Fruit fly (Drosophila melanogaster) whole organism, adult: Measurements from ENCODE around the gene Nup35.

Experiments used
- CG11617 ChIP-seq: fragments of 200-800 bp; sonication (Bioruptor generic); optimal IDR thresholded peaks from 2 replicates; lab custom pipeline; 2017; ENCODE audit warnings: mild to moderate bottlenecking, missing biosample characterization, missing genetic modification reagents, missing genetic modification characterization
- CG14711 ChIP-seq: fragments of 200-800 bp; sonication (Bioruptor generic); optimal IDR thresholded peaks from 2 replicates; lab custom pipeline; 2018; ENCODE audit warnings: missing biosample characterization, mild to moderate bottlenecking, missing genetic modification characterization, moderate library complexity
- CG1620 ChIP-seq: fragments of 200-800 bp; sonication (Bioruptor generic); optimal IDR thresholded peaks from 2 replicates; lab custom pipeline; 2016; ENCODE audit warnings: missing biosample characterization, missing genetic modification characterization
- CG7045 ChIP-seq: fragments of 200-800 bp; sonication (Bioruptor generic); optimal IDR thresholded peaks from 2 replicates; lab custom pipeline; 2017; ENCODE audit warnings: missing biosample characterization, mild to moderate bottlenecking, missing genetic modification characterization
- Clk ChIP-seq: fragments of 200-800 bp; sonication (Bioruptor generic); optimal IDR thresholded peaks from 2 replicates; lab custom pipeline; 2017; ENCODE audit warnings: missing biosample characterization, missing genetic modification characterization
- Mnt ChIP-seq: fragments of 200-800 bp; sonication (Bioruptor generic); optimal IDR thresholded peaks from 2 replicates; lab custom pipeline; 2016; ENCODE audit warnings: missing biosample characterization, mild to moderate bottlenecking, missing genetic modification characterization
- bab1 ChIP-seq: fragments of 200-800 bp; sonication (Bioruptor generic); optimal IDR thresholded peaks from 3 replicates; lab custom pipeline; 2019; ENCODE audit warnings: missing biosample characterization, mild to moderate bottlenecking, missing genetic modification characterization, moderate library complexity
- cic ChIP-seq: fragments of 200-800 bp; sonication (Bioruptor generic); optimal IDR thresholded peaks from 2 replicates; lab custom pipeline; 2017; ENCODE audit warnings: missing biosample characterization, mild to moderate bottlenecking, missing genetic modification characterization, moderate library complexity
- cnc ChIP-seq, 2 experiments: fragments of >200 bp; optimal IDR thresholded peaks; 2 replicates each; lab custom pipeline; 2017
- kay ChIP-seq: fragments of 200-800 bp; sonication (Bioruptor generic); peaks from one replicate; lab custom pipeline; 2016; ENCODE audit warnings: missing biosample characterization, missing genetic modification characterization, borderline replicate concordance
- ovo ChIP-seq: fragments of 200-800 bp; sonication (Bioruptor generic); optimal IDR thresholded peaks from 2 replicates; lab custom pipeline; 2016; ENCODE audit warnings: missing biosample characterization, missing genetic modification characterization
- pad ChIP-seq: fragments of 200-800 bp; sonication (Bioruptor generic); optimal IDR thresholded peaks from 3 replicates; lab custom pipeline; 2017; ENCODE audit warnings: missing biosample characterization, missing genetic modification characterization, mild to moderate bottlenecking, moderate library complexity, missing genetic modification reagents

DNA sequence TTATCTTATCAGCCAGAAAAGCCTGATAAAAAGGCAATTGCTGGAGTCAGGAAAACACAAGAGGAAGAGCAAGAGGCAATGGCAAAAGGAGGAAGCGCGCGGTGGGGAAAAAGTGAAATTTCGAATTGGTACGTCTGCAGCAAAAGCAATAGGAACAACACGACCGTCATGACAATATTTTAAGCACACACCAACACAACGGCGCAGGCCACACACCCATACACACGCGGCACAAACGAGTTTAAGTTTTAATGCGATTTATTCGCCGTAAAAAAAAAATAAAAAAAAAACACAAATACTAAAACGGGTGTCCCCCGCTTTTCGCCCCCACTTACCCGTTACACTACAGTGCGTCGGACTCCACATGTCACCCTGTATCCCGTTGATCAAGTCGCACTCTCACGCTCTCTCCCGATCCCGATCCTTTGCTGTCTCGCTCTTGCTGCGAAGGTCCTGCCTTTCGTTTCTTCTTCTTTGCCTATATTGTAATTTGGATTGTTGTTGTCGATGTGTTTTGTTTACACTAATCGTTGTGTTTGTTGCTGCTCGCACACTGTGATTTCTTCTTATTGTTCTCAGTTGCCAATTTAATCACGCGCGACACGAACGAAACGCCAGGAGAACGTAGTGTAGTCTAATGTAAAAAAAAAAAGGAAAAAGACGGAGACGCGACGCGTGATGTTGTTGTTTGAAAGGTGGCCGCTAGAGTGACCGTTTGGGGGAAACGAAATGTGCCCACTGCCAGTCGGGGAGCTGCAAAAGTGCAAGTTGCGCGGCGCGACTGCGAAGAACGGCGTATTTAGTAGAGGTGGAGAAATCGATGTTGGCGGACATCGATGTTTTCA lies 905 bp upstream of the Nup35 start, which contains the start of gene Rip11:
- TF ChIP-seq Mnt (GFP tag; lab: Kevin White, UChicago) (peak; percentile 45), bab1 (GFP tag; lab: Kevin White, UChicago) (peak; percentile 43), cic (GFP tag; lab: Kevin White, UChicago) (peak; percentile 53), cnc (optimal IDR thresholded peaks at IDR 0.05; lab: Kevin White, UChicago) (no peak), CG7045 (peak; percentile 20), CG11617 (GFP tag; lab: Kevin White, UChicago) (peak; percentile 44), CG14711 (tag; lab: Kevin White, UChicago) (no peak), CG1620 (no peak), ovo (peak; percentile 98), Clk (GFP tag; lab: Kevin White, UChicago) (no peak), kay (GFP tag; lab: Kevin White, UChicago) (no peak), pad (GFP tag; lab: Kevin White, UChicago) (peak; percentile 98)
